Fruit fly (Drosophila melanogaster): ENCODE measurements around the gene CG31460.

Gene CG31460

dm6 chr3R:8521499-8521898, 41.0 kb upstream of the CG31460 start, which contains the start of gene CG31454 (continued):
- TF ChIP-seq unc-4 (GFP tag; IDR thresholded peaks at IDR 0.05; ENCODE audit: partially characterized antibody) = no peak
- peak; percentile 17 for TF ChIP-seq grn (GFP tag; optimal IDR thresholded peaks at IDR 0.05)
- no peak for TF ChIP-seq grau (tag; optimal IDR thresholded peaks at IDR 0.05)
- TF ChIP-seq prd (optimal IDR thresholded peaks at IDR 0.05) = no peak
- no peak for TF ChIP-seq prd (GFP tag; IDR thresholded peaks at IDR 0.05)
- peak; percentile 60 for TF ChIP-seq Med (GFP tag)
- TF ChIP-seq knrl (GFP tag; IDR thresholded peaks at IDR 0.05; ENCODE audit: partially characterized antibody) = no peak
- no peak for TF ChIP-seq Sin3A (optimal IDR thresholded peaks at IDR 0.05)
- peak; percentile 73 for TF ChIP-seq mirr (GFP tag; optimal IDR thresholded peaks at IDR 0.05)
- TF ChIP-seq CG6683 (GFP tag; optimal IDR thresholded peaks at IDR 0.05) = no peak
- TF ChIP-seq D19B (GFP tag; optimal IDR thresholded peaks at IDR 0.05) = no peak
- TF ChIP-seq phol (tag; optimal IDR thresholded peaks at IDR 0.05) = no peak
- no peak for TF ChIP-seq HmgD (GFP tag; optimal IDR thresholded peaks at IDR 0.05)
- no peak for TF ChIP-seq luna (GFP tag; optimal IDR thresholded peaks at IDR 0.05)
- no peak for TF ChIP-seq CG12155 (GFP tag; optimal IDR thresholded peaks at IDR 0.05)
- no peak for TF ChIP-seq wek (GFP tag; optimal IDR thresholded peaks at IDR 0.05)
- TF ChIP-seq vfl (GFP tag; optimal IDR thresholded peaks at IDR 0.05) = no peak
- TF ChIP-seq Awh (GFP tag; IDR thresholded peaks at IDR 0.05) = no peak
- TF ChIP-seq ac (GFP tag; optimal IDR thresholded peaks at IDR 0.05) = no peak
- TF ChIP-seq CG11085 (GFP tag; IDR thresholded peaks at IDR 0.05) = no peak
- peak; percentile 16 for TF ChIP-seq kah (GFP tag; optimal IDR thresholded peaks at IDR 0.05)
- TF ChIP-seq HLH4C (GFP tag; IDR thresholded peaks at IDR 0.05; ENCODE audit: partially characterized antibody) = no peak
- TF ChIP-seq Ptx1 (GFP tag; IDR thresholded peaks at IDR 0.05) = no peak
- no peak for TF ChIP-seq CG18011 (GFP tag; optimal IDR thresholded peaks at IDR 0.05)
- TF ChIP-seq crp (GFP tag; optimal IDR thresholded peaks at IDR 0.05) = no peak
- no peak for TF ChIP-seq Trl (optimal IDR thresholded peaks at IDR 0.05)
- no peak for TF ChIP-seq Trl (GFP tag; optimal IDR thresholded peaks at IDR 0.05)
- no peak for TF ChIP-seq bsh (GFP tag; optimal IDR thresholded peaks at IDR 0.05)
- no peak for TF ChIP-seq CG7963 (GFP tag; IDR thresholded peaks at IDR 0.05; ENCODE audit: partially characterized antibody)
- TF ChIP-seq CG10321 (GFP tag; IDR thresholded peaks at IDR 0.05) = no peak

DNA sequence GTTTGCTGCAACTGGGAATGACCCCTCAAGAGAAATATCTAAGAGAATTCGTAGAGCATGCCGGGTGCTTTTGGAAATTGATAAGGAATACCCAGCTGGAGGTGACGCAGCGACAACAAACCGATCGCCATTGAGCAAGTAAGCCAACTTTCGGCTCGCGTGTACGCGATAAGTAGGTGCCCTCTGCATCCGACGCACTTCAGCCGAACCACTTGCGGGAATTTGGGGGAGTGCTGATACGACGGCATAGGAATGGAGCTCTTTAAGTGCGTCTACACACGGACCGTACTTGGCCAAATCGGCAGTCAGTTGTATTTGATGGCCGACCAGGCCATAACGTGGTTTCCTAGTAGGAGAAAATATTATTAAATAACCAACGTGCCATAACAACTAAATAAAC, 38.8 kb upstream of the CG31460 start, which contains the start of gene CG31259:
TSS of gene CG31259 (plus strand) at position 277 of the 400 bp plus-strand sequence.
- TF ChIP-seq CHES-1-like (GFP tag; optimal IDR thresholded peaks at IDR 0.05) (no peak), TFAM (GFP tag; optimal IDR thresholded peaks at IDR 0.05) (no peak), CG11504 (tag; optimal IDR thresholded peaks at IDR 0.05) (no peak), HmgZ (tag; optimal IDR thresholded peaks at IDR 0.05) (peak; percentile 3), CG17361 (GFP tag; IDR thresholded peaks at IDR 0.05) (no peak), nau (GFP tag; optimal IDR thresholded peaks at IDR 0.05) (no peak), sd (tag; optimal IDR thresholded peaks at IDR 0.05) (peak; percentile 68), CG6813 (GFP tag; optimal IDR thresholded peaks at IDR 0.05) (no peak), kah (GFP tag; optimal IDR thresholded peaks at IDR 0.05) (no peak), ato (GFP tag; IDR thresholded peaks at IDR 0.05; ENCODE audit: partially characterized antibody) (no peak), nom (GFP tag; optimal IDR thresholded peaks at IDR 0.05) (no peak), CG3847 (GFP tag; IDR thresholded peaks at IDR 0.05) (no peak), Trl (optimal IDR thresholded peaks at IDR 0.05) (no peak), Trl (GFP tag; optimal IDR thresholded peaks at IDR 0.05) (no peak), gcm (GFP tag; optimal IDR thresholded peaks at IDR 0.05) (no peak), CG13775 (GFP tag; optimal IDR thresholded peaks at IDR 0.05) (no peak), CG12769 (tag; optimal IDR thresholded peaks at IDR 0.05) (peak; percentile 87), CG7357 (GFP tag; IDR thresholded peaks at IDR 0.05) (no peak), sima (GFP tag; optimal IDR thresholded peaks at IDR 0.05) (no peak), gro (GFP tag; optimal IDR thresholded peaks at IDR 0.05) (no peak), CG10274 (GFP tag; optimal IDR thresholded peaks at IDR 0.05) (no peak), stc (GFP tag; IDR thresholded peaks at IDR 0.05) (peak; percentile 12; the same call in 1 of the 2 replicates), sisA (GFP tag; IDR thresholded peaks at IDR 0.05) (no peak), ro (GFP tag; IDR thresholded peaks at IDR 0.05) (no peak), zen (tag; optimal IDR thresholded peaks at IDR 0.05) (no peak)
